Fruit fly (Drosophila melanogaster): Measurements from ENCODE around the gene CG9801.

Gene CG9801

DNA sequence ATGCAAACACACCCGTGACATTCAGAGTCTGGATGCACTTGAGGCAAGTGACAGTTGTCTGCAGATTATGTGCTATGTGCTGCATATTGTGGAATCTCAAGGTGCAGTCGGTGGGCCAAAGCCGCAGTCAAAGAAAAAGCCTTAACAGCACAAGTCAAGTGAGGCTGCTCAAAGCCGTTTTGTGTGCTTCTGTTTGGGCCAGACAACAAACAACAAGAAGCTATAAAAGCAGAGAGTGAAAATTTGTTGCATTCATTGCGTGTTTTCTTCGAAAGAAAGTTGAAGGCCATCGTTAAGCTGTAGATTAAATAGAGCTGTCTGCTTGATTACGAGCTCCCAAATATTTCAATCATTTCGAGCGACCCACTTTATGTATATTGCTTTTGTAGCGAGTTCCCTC is 5.5 kb downstream of the CG9801 start (continued):
- peak; percentile 55 for TF ChIP-seq oc (tag; optimal IDR thresholded peaks at IDR 0.05)
- no peak for TF ChIP-seq seq (GFP tag; IDR thresholded peaks at IDR 0.05)
- TF ChIP-seq CG8944 (GFP tag; optimal IDR thresholded peaks at IDR 0.05), result no peak
- no peak for TF ChIP-seq kni (GFP tag; optimal IDR thresholded peaks at IDR 0.05)
- no peak for TF ChIP-seq gsb (GFP tag; IDR thresholded peaks at IDR 0.05)
- TF ChIP-seq CG7839 (tag; optimal IDR thresholded peaks at IDR 0.05), result no peak
- no peak for TF ChIP-seq ATbp (GFP tag; optimal IDR thresholded peaks at IDR 0.05)
- no peak for TF ChIP-seq al (GFP tag; IDR thresholded peaks at IDR 0.05)
- no peak for TF ChIP-seq CG8478 (optimal IDR thresholded peaks at IDR 0.05)
- TF ChIP-seq HLH3B (GFP tag; IDR thresholded peaks at IDR 0.05), result peak; percentile 29; the same call in 1 of the 2 replicates
- TF ChIP-seq bbx (GFP tag; IDR thresholded peaks at IDR 0.05; ENCODE audit: partially characterized antibody), result no peak
- TF ChIP-seq CG10321 (GFP tag; IDR thresholded peaks at IDR 0.05), result no peak
- TF ChIP-seq Ets65A (GFP tag), result no peak
- 0 out of 2 replicates have a peak, but pooled peaks have one; percentile 7 for TF ChIP-seq vvl (GFP tag; IDR thresholded peaks at IDR 0.05)
- no peak for TF ChIP-seq eve (GFP tag; optimal IDR thresholded peaks at IDR 0.05)
- TF ChIP-seq Atf3 (GFP tag; optimal IDR thresholded peaks at IDR 0.05), result no peak
- TF ChIP-seq CG11695 (GFP tag; IDR thresholded peaks at IDR 0.05), result no peak
- TF ChIP-seq CG32767 (GFP tag; IDR thresholded peaks at IDR 0.05), result no peak
- peak; percentile 56 for TF ChIP-seq Blimp-1 (GFP tag; optimal IDR thresholded peaks at IDR 0.05)
- no peak for TF ChIP-seq mirr (GFP tag; optimal IDR thresholded peaks at IDR 0.05)
- no peak for TF ChIP-seq lov (optimal IDR thresholded peaks at IDR 0.05)
- TF ChIP-seq lov (GFP tag; IDR thresholded peaks at IDR 0.05), result no peak
- TF ChIP-seq Ada2b (GFP tag; IDR thresholded peaks at IDR 0.05), result no peak
- TF ChIP-seq CG15011 (GFP tag; optimal IDR thresholded peaks at IDR 0.05), result no peak
- no peak for TF ChIP-seq CG3726 (GFP tag; IDR thresholded peaks at IDR 0.05)
- TF ChIP-seq ken (GFP tag; IDR thresholded peaks at IDR 0.05), result 0 out of 3 replicates have a peak, but pooled peaks have one; percentile 35
- TF ChIP-seq Sin3A (optimal IDR thresholded peaks at IDR 0.05), result no peak
- no peak for TF ChIP-seq CG10366 (GFP tag; IDR thresholded peaks at IDR 0.05)
- TF ChIP-seq BEAF-32 (GFP tag; optimal IDR thresholded peaks at IDR 0.05), result no peak

dm6 chr3R:8741248-8741647 is 6.2 kb downstream of the CG9801 start:
- TF ChIP-seq so (GFP tag; IDR thresholded peaks at IDR 0.05) (peak; percentile 41; the same call in 1 of the 3 replicates), luna (GFP tag; optimal IDR thresholded peaks at IDR 0.05) (no peak), Med (GFP tag) (peak; percentile 35), vfl (GFP tag; optimal IDR thresholded peaks at IDR 0.05) (no peak), CG18619 (GFP tag; optimal IDR thresholded peaks at IDR 0.05) (no peak), chm (GFP tag; IDR thresholded peaks at IDR 0.05) (no peak), chinmo (GFP tag; IDR thresholded peaks at IDR 0.05; ENCODE audit: partially characterized antibody) (0 out of 4 replicates have a peak, but pooled peaks have one; percentile 32), fd64A (GFP tag; optimal IDR thresholded peaks at IDR 0.05) (peak; percentile 42), CG18011 (GFP tag; optimal IDR thresholded peaks at IDR 0.05) (no peak), Eip74EF (GFP tag; optimal IDR thresholded peaks at IDR 0.05) (peak in 1 of 2 experiments; percentile 46), CG12769 (tag; optimal IDR thresholded peaks at IDR 0.05) (peak; percentile 71), grn (GFP tag; optimal IDR thresholded peaks at IDR 0.05) (peak; percentile 7), sima (GFP tag; optimal IDR thresholded peaks at IDR 0.05) (no peak), sd (tag; optimal IDR thresholded peaks at IDR 0.05) (peak; percentile 66), Pdp1 (GFP tag; optimal IDR thresholded peaks at IDR 0.05) (peak in 1 of 2 experiments; percentile 79), ci (GFP tag; IDR thresholded peaks at IDR 0.05) (0 out of 3 replicates have a peak, but pooled peaks have one; percentile 33), BtbVII (GFP tag; optimal IDR thresholded peaks at IDR 0.05) (peak; percentile 32), abd-A (tag; optimal IDR thresholded peaks at IDR 0.05) (peak; percentile 72), CG10543 (GFP tag; optimal IDR thresholded peaks at IDR 0.05) (peak; percentile 48)
